Worm (Caenorhabditis elegans): ENCODE measurements around the gene C56G2.22.
A peak's percentile ranks its signal among the peaks of the same experiment; 100 is the strongest.

ce11 chrIII:6341878-6342453 is 4.3 kb upstream of the C56G2.22 start, which contains the start of gene rpn-13:
- TF ChIP-seq lin-13 (tag; optimal IDR thresholded peaks at IDR 0.05): peak; percentile 31
- TF ChIP-seq nhr-12 (tag; optimal IDR thresholded peaks at IDR 0.05): no peak
- TF ChIP-seq mab-5 (tag; optimal IDR thresholded peaks at IDR 0.05): no peak
